Worm (Caenorhabditis elegans): ENCODE results near the gene T12E12.6.

DNA sequence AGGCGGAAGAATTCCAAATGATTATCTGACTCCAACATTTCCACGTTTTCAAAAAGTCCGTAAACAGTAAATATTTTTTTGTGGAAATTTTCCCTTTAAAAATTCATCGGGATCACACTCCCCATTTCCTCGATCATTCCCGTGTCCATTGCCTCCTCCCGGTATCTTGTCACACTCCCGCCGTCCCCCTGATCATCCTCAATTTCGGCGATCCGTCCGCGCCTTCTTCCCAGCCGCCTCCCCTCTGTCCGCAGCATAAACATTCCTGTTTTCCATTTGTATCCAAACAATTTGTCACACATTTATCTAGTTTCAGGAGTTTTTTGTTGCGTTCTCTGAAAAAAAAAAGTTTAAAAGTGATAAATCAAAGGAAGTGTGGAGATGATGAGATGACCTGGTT lies 19.0 kb upstream of the T12E12.6 start:
- TF ChIP-seq lin-13 (tag; optimal IDR thresholded peaks at IDR 0.05) (no peak), mep-1 (tag; optimal IDR thresholded peaks at IDR 0.05) (no peak), unc-62 (GFP tag; optimal IDR thresholded peaks at IDR 0.05) (no peak), drap-1 (GFP tag; optimal IDR thresholded peaks at IDR 0.05) (no peak), elt-1 (tag; optimal IDR thresholded peaks at IDR 0.05; ENCODE audit: borderline replicate concordance, insufficient read depth) (no peak), ceh-43 (GFP tag; optimal IDR thresholded peaks at IDR 0.05) (no peak), ham-2 (GFP tag; optimal IDR thresholded peaks at IDR 0.05) (no peak), M03D4.4 (tag; optimal IDR thresholded peaks at IDR 0.05) (no peak), sptf-1 (tag; optimal IDR thresholded peaks at IDR 0.05) (no peak)
